Fruit fly (Drosophila melanogaster) whole organism, adult: ENCODE data around the gene CG5177.
A peak's percentile ranks its signal among the peaks of the same experiment; 100 is the strongest.

Source experiments
- CG12768 ChIP-seq: fragments of 200-800 bp; sonication (Bioruptor generic); optimal IDR thresholded peaks from 2 replicates; lab custom pipeline; 2017; ENCODE audit warnings: missing biosample characterization, missing genetic modification characterization, mild to moderate bottlenecking, moderate library complexity, missing genetic modification reagents
- CG14711 ChIP-seq: fragments of 200-800 bp; sonication (Bioruptor generic); optimal IDR thresholded peaks from 2 replicates; lab custom pipeline; 2018; ENCODE audit warnings: missing biosample characterization, mild to moderate bottlenecking, missing genetic modification characterization, moderate library complexity
- CG33017 ChIP-seq: fragments of 200-800 bp; sonication (Bioruptor generic); optimal IDR thresholded peaks from 2 replicates; lab custom pipeline; 2018; ENCODE audit warnings: missing biosample characterization, mild to moderate bottlenecking, missing genetic modification characterization, moderate library complexity
- CG5204 ChIP-seq: fragments of 200-800 bp; sonication (Bioruptor generic); optimal IDR thresholded peaks from 2 replicates; lab custom pipeline; 2016; ENCODE audit warnings: missing biosample characterization, missing genetic modification characterization
- CG7045 ChIP-seq: fragments of 200-800 bp; sonication (Bioruptor generic); optimal IDR thresholded peaks from 2 replicates; lab custom pipeline; 2017; ENCODE audit warnings: missing biosample characterization, mild to moderate bottlenecking, missing genetic modification characterization
- CG7101 ChIP-seq: fragments of 200-800 bp; sonication (Bioruptor generic); optimal IDR thresholded peaks from 2 replicates; lab custom pipeline; 2018; ENCODE audit warnings: missing biosample characterization, mild to moderate bottlenecking, missing genetic modification characterization, moderate library complexity
- Clk ChIP-seq: fragments of 200-800 bp; sonication (Bioruptor generic); optimal IDR thresholded peaks from 2 replicates; lab custom pipeline; 2017; ENCODE audit warnings: missing biosample characterization, missing genetic modification characterization
- cic ChIP-seq: fragments of 200-800 bp; sonication (Bioruptor generic); optimal IDR thresholded peaks from 2 replicates; lab custom pipeline; 2017; ENCODE audit warnings: missing biosample characterization, mild to moderate bottlenecking, missing genetic modification characterization, moderate library complexity
- cnc ChIP-seq, 2 experiments: fragments of >200 bp; optimal IDR thresholded peaks; 2 replicates each; lab custom pipeline; 2017
- ovo ChIP-seq: fragments of 200-800 bp; sonication (Bioruptor generic); optimal IDR thresholded peaks from 2 replicates; lab custom pipeline; 2016; ENCODE audit warnings: missing biosample characterization, missing genetic modification characterization
- pad ChIP-seq: fragments of 200-800 bp; sonication (Bioruptor generic); optimal IDR thresholded peaks from 3 replicates; lab custom pipeline; 2017; ENCODE audit warnings: missing biosample characterization, missing genetic modification characterization, mild to moderate bottlenecking, moderate library complexity, missing genetic modification reagents

- TF ChIP-seq ovo (GFP tag; lab: Kevin White, UChicago) (no peak), CG12768 (GFP tag; lab: Kevin White, UChicago) (no peak), CG7045 (GFP tag; lab: Kevin White, UChicago) (no peak), CG7101 (tag; lab: Kevin White, UChicago) (peak; percentile 2), CG33017 (tag; lab: Kevin White, UChicago) (peak; percentile 36), cic (GFP tag; lab: Kevin White, UChicago) (no peak), Clk (GFP tag; lab: Kevin White, UChicago) (no peak), CG5204 (GFP tag; lab: Kevin White, UChicago) (no peak), pad (GFP tag; lab: Kevin White, UChicago) (no peak), CG14711 (no peak), cnc (optimal IDR thresholded peaks at IDR 0.05; lab: Kevin White, UChicago) (no peak)
Measured at dm6 chr2L:7438505-7438904, 33.5 kb downstream of the CG5177 start.
